Worm (Caenorhabditis elegans) whole organism, L2 larva: ENCODE measurements around the gene sgca-1.

Source experiments
- C34F6.9 ChIP-seq: fragments of 150-350 bp; optimal IDR thresholded peaks from 2 replicates; lab custom pipeline; 2014; ENCODE audit warnings: missing biosample characterization, missing genetic modification characterization
- F13H6.1 ChIP-seq: sonication (generic microtip); optimal IDR thresholded peaks from 2 replicates; lab custom pipeline; 2016; ENCODE audit warnings: missing genetic modification characterization, missing compliant biosample characterization
- R02D3.7 ChIP-seq: fragments of 150-350 bp; optimal IDR thresholded peaks from 2 replicates; lab custom pipeline; 2014; ENCODE audit warnings: missing biosample characterization, missing genetic modification characterization
- Y55F3AM.14 ChIP-seq: fragments of 200-800 bp; sonication (Bioruptor generic); optimal IDR thresholded peaks from 2 replicates; lab custom pipeline; 2018; ENCODE audit warnings: mild to moderate bottlenecking, missing genetic modification characterization, missing compliant biosample characterization
- ZK546.5 ChIP-seq: sonication (generic microtip); optimal IDR thresholded peaks from 2 replicates; lab custom pipeline; 2017; ENCODE audit warnings: missing biosample characterization, missing genetic modification characterization
- alr-1 ChIP-seq: fragments of 150-350 bp; optimal IDR thresholded peaks from 2 replicates; lab custom pipeline; 2014; ENCODE audit warnings: missing biosample characterization, missing genetic modification characterization
- aly-2 ChIP-seq: fragments of 150-350 bp; optimal IDR thresholded peaks from 2 replicates; lab custom pipeline; 2014; ENCODE audit warnings: missing biosample characterization, missing genetic modification characterization
- ama-1 ChIP-seq: fragments of 150-350 bp; optimal IDR thresholded peaks from 2 replicates; lab custom pipeline; 2018; ENCODE audit warnings: inconsistent platforms
- blmp-1 ChIP-seq: sonication (generic microtip); optimal IDR thresholded peaks from 2 replicates; lab custom pipeline; 2017; ENCODE audit warnings: missing genetic modification characterization, mild to moderate bottlenecking, missing compliant biosample characterization, antibody characterized with exemption, moderate library complexity; ENCODE audit not compliant: insufficient read depth
- ceh-16 ChIP-seq: fragments of 150-350 bp; optimal IDR thresholded peaks from 2 replicates; lab custom pipeline; 2014; ENCODE audit warnings: missing biosample characterization, missing genetic modification characterization
- ceh-82 ChIP-seq: fragments of 150-350 bp; optimal IDR thresholded peaks from 2 replicates; lab custom pipeline; 2014; ENCODE audit warnings: missing biosample characterization, missing genetic modification characterization
- crh-2 ChIP-seq: sonication (generic microtip); optimal IDR thresholded peaks from 2 replicates; lab custom pipeline; 2017; ENCODE audit warnings: missing biosample characterization, missing genetic modification characterization
- dmd-4 ChIP-seq: sonication (generic microtip); optimal IDR thresholded peaks from 2 replicates; lab custom pipeline; 2017; ENCODE audit warnings: missing biosample characterization, missing genetic modification characterization
- egl-27 ChIP-seq: sonication (generic microtip); optimal IDR thresholded peaks from 3 replicates; lab custom pipeline; 2017; ENCODE audit warnings: missing biosample characterization, missing genetic modification reagents, missing genetic modification characterization
- elt-1 ChIP-seq: fragments of 150-350 bp; optimal IDR thresholded peaks from 2 replicates; lab custom pipeline; 2014; ENCODE audit warnings: missing biosample characterization, missing genetic modification characterization
- elt-3 ChIP-seq: sonication (generic microtip); optimal IDR thresholded peaks from 2 replicates; lab custom pipeline; 2017; ENCODE audit warnings: missing biosample characterization, missing genetic modification characterization
- fos-1 ChIP-seq: fragments of 150-350 bp; optimal IDR thresholded peaks from 2 replicates; lab custom pipeline; 2014; ENCODE audit warnings: missing biosample characterization, missing genetic modification characterization
- gmeb-1 ChIP-seq: fragments of 150-350 bp; optimal IDR thresholded peaks from 2 replicates; lab custom pipeline; 2014; ENCODE audit warnings: missing biosample characterization, missing genetic modification characterization
- lin-11 ChIP-seq: fragments of 150-350 bp; sonication (generic microtip); optimal IDR thresholded peaks from 2 replicates; lab custom pipeline; 2014; ENCODE audit warnings: missing biosample characterization, missing genetic modification characterization, inconsistent platforms, mixed read lengths
- lin-13 ChIP-seq: fragments of 150-350 bp; optimal IDR thresholded peaks from 2 replicates; lab custom pipeline; 2014; ENCODE audit warnings: missing biosample characterization, missing genetic modification reagents, missing genetic modification characterization
- lin-39 ChIP-seq: fragments of 150-350 bp; optimal IDR thresholded peaks from 2 replicates; lab custom pipeline; 2014; ENCODE audit warnings: missing biosample characterization, missing genetic modification reagents, missing genetic modification characterization
- lsy-2 ChIP-seq, 2 experiments: fragments of 150-350 bp in 1 of 2; sonication (generic microtip) in 1 of 2; optimal IDR thresholded peaks; 2 replicates each; lab custom pipeline; 2014 to 2017; ENCODE audit warnings: missing biosample characterization in 2 of 2, missing genetic modification characterization in 2 of 2
- mab-5 ChIP-seq: fragments of 150-350 bp; optimal IDR thresholded peaks from 2 replicates; lab custom pipeline; 2014; ENCODE audit warnings: missing biosample characterization, missing genetic modification characterization
- mbf-1 ChIP-seq: sonication (generic microtip); optimal IDR thresholded peaks from 2 replicates; lab custom pipeline; 2017; ENCODE audit warnings: missing biosample characterization, missing genetic modification characterization
- mdl-1 ChIP-seq, 2 experiments: fragments of 150-350 bp in 1 of 2; sonication (generic microtip) in 1 of 2; optimal IDR thresholded peaks; 2 replicates each; lab custom pipeline; 2017; ENCODE audit warnings: missing biosample characterization in 2 of 2, missing genetic modification characterization in 2 of 2
- nhr-10 ChIP-seq: sonication (generic microtip); optimal IDR thresholded peaks from 2 replicates; lab custom pipeline; 2017; ENCODE audit warnings: missing biosample characterization, missing genetic modification characterization
- nhr-11 ChIP-seq: fragments of 150-350 bp; optimal IDR thresholded peaks from 2 replicates; lab custom pipeline; 2014; ENCODE audit warnings: missing biosample characterization, missing genetic modification characterization
- nhr-12 ChIP-seq: fragments of 150-350 bp; optimal IDR thresholded peaks from 2 replicates; lab custom pipeline; 2014; ENCODE audit warnings: missing biosample characterization, missing genetic modification characterization
- nhr-129 ChIP-seq: fragments of 150-350 bp; optimal IDR thresholded peaks from 2 replicates; lab custom pipeline; 2014; ENCODE audit warnings: missing biosample characterization, missing genetic modification characterization
- nhr-21 ChIP-seq: fragments of 150-350 bp; optimal IDR thresholded peaks from 2 replicates; lab custom pipeline; 2014; ENCODE audit warnings: missing biosample characterization, missing genetic modification characterization
- nhr-23 ChIP-seq: fragments of 150-350 bp; optimal IDR thresholded peaks from 2 replicates; lab custom pipeline; 2014; ENCODE audit warnings: missing biosample characterization, missing genetic modification reagents, missing genetic modification characterization
- nhr-237 ChIP-seq: fragments of 150-350 bp; optimal IDR thresholded peaks from 2 replicates; lab custom pipeline; 2014; ENCODE audit warnings: missing biosample characterization, missing genetic modification characterization
- nhr-25 ChIP-seq: fragments of 150-350 bp; sonication (generic microtip); optimal IDR thresholded peaks from 3 replicates; lab custom pipeline; 2014; ENCODE audit warnings: missing biosample characterization, missing genetic modification characterization
- nhr-6 ChIP-seq: fragments of 150-350 bp; optimal IDR thresholded peaks from 2 replicates; lab custom pipeline; 2014; ENCODE audit warnings: missing biosample characterization, missing genetic modification characterization
- nhr-77 ChIP-seq: fragments of 150-350 bp; optimal IDR thresholded peaks from 2 replicates; lab custom pipeline; 2014; ENCODE audit warnings: missing biosample characterization, missing genetic modification characterization
- peb-1 ChIP-seq: fragments of 150-350 bp; optimal IDR thresholded peaks from 2 replicates; lab custom pipeline; 2014; ENCODE audit warnings: missing biosample characterization, missing genetic modification characterization
- sem-4 ChIP-seq: fragments of 150-350 bp; optimal IDR thresholded peaks from 2 replicates; lab custom pipeline; 2014; ENCODE audit warnings: missing biosample characterization, missing genetic modification reagents, missing genetic modification characterization
- skn-1 ChIP-seq: sonication (generic microtip); optimal IDR thresholded peaks from 2 replicates; lab custom pipeline; 2017; ENCODE audit warnings: missing biosample characterization, missing genetic modification characterization
- sma-3 ChIP-seq: sonication (generic microtip); optimal IDR thresholded peaks from 2 replicates; lab custom pipeline; 2016; ENCODE audit warnings: missing genetic modification reagents, missing genetic modification characterization, missing compliant biosample characterization
- sma-9 ChIP-seq, 2 experiments: fragments of 150-350 bp in 1 of 2; sonication (generic microtip) in 1 of 2; optimal IDR thresholded peaks; 2 replicates each; lab custom pipeline; 2014 to 2016; ENCODE audit warnings: missing genetic modification characterization in 2 of 2, mild to moderate bottlenecking in 1 of 2, missing biosample characterization in 1 of 2, missing compliant biosample characterization in 1 of 2, missing genetic modification reagents in 1 of 2, moderate library complexity in 1 of 2
- snpc-4 ChIP-seq: fragments of 150-350 bp; optimal IDR thresholded peaks from 2 replicates; lab custom pipeline; 2014; ENCODE audit warnings: missing biosample characterization, missing genetic modification characterization
- unc-39 ChIP-seq: fragments of 150-350 bp; optimal IDR thresholded peaks from 2 replicates; lab custom pipeline; 2014; ENCODE audit warnings: missing biosample characterization, missing genetic modification characterization
- unc-55 ChIP-seq: fragments of 150-350 bp; sonication (generic microtip); optimal IDR thresholded peaks from 3 replicates; lab custom pipeline; 2014; ENCODE audit warnings: missing biosample characterization, missing genetic modification reagents, missing genetic modification characterization
- unc-62 ChIP-seq: fragments of 150-350 bp; optimal IDR thresholded peaks from 2 replicates; lab custom pipeline; 2014; ENCODE audit warnings: missing biosample characterization, missing genetic modification reagents, missing genetic modification characterization
- zag-1 ChIP-seq: fragments of 150-350 bp; optimal IDR thresholded peaks from 2 replicates; lab custom pipeline; 2014; ENCODE audit warnings: missing biosample characterization, missing genetic modification characterization
- ztf-1 ChIP-seq: fragments of 200-800 bp; sonication (Bioruptor generic); conservative IDR thresholded peaks from 2 replicates; pipeline ENCODE4 v1.3.6; 2022; ENCODE audit warnings: missing genetic modification characterization, missing compliant biosample characterization
- ztf-11 ChIP-seq: sonication (generic microtip); optimal IDR thresholded peaks from 2 replicates; lab custom pipeline; 2017; ENCODE audit warnings: missing biosample characterization, missing genetic modification characterization
- ztf-4 ChIP-seq: fragments of 150-350 bp; optimal IDR thresholded peaks from 2 replicates; lab custom pipeline; 2014; ENCODE audit warnings: missing biosample characterization, missing genetic modification characterization

sgca-1 gene

ce11 chrX:6761211-6761610 is 28.1 kb downstream of the sgca-1 start:
- TF ChIP-seq nhr-10 (tag; lab: Kevin White, UChicago) (no peak), fos-1 (tag; lab: Kevin White, UChicago) (peak; percentile 61), ama-1 (lab: Kevin White, UChicago) (no peak), dmd-4 (tag; lab: Kevin White, UChicago) (no peak), elt-1 (no peak), crh-2 (tag; lab: Kevin White, UChicago) (peak; percentile 57), C34F6.9 (tag; lab: Kevin White, UChicago) (no peak), skn-1 (tag; lab: Kevin White, UChicago) (no peak), blmp-1 (tag; lab: Kevin White, UChicago) (no peak), sma-9 (GFP tag; optimal IDR thresholded peaks at IDR 0.05; lab: Kevin White, UChicago) (peak; percentile 27), sma-9 (tag; optimal IDR thresholded peaks at IDR 0.05; lab: Kevin White, UChicago) (no peak)

DNA sequence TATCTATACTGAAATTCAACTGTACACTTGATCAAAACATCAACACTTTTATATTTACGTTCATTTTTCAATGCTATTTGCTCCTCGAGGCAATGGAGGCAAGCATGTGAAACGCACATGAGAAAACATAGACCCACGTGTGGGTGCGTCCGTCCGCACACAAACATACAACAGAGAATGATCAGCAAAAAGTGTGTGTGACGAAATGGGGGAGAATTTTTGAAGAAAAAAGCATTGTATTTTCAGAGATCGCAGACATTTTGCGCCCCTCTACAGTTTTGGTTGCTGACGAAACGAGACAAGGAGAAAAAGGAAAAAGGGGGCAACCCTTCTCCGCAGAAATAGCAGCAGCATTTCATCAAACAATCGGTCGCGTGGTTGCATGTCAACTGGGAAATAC is 39.2 kb downstream of the sgca-1 start:
- TF ChIP-seq mdl-1 (tag; optimal IDR thresholded peaks at IDR 0.05; lab: Kevin White, UChicago) (peak; percentile 100), lin-13 (GFP tag; lab: Kevin White, UChicago) (peak; percentile 33), sem-4 (tag; lab: Kevin White, UChicago) (peak; percentile 75), nhr-12 (tag; lab: Kevin White, UChicago) (no peak), ztf-11 (no peak), ZK546.5 (no peak), nhr-129 (tag; lab: Kevin White, UChicago) (peak; percentile 96), crh-2 (tag; lab: Kevin White, UChicago) (peak; percentile 83), F13H6.1 (tag; lab: Kevin White, UChicago) (peak; percentile 98), egl-27 (tag; lab: Kevin White, UChicago) (peak; percentile 95), nhr-6 (tag; lab: Kevin White, UChicago) (peak; percentile 72), peb-1 (tag; lab: Kevin White, UChicago) (no peak), sma-3 (GFP tag; lab: Kevin White, UChicago) (peak; percentile 94), dmd-4 (tag; lab: Kevin White, UChicago) (no peak), elt-3 (tag; lab: Kevin White, UChicago) (no peak), nhr-10 (tag; lab: Kevin White, UChicago) (peak; percentile 73), ceh-82 (tag; lab: Kevin White, UChicago) (no peak), nhr-21 (tag; lab: Kevin White, UChicago) (peak; percentile 94), alr-1 (tag; lab: Kevin White, UChicago) (peak; percentile 51), nhr-11 (tag; lab: Kevin White, UChicago) (no peak), gmeb-1 (tag; lab: Kevin White, UChicago) (peak; percentile 74), nhr-77 (tag; lab: Kevin White, UChicago) (peak; percentile 13), mbf-1 (tag; lab: Kevin White, UChicago) (no peak), unc-55 (GFP tag; lab: Kevin White, UChicago) (peak; percentile 61), unc-39 (tag; lab: Kevin White, UChicago) (no peak), snpc-4 (tag; lab: Kevin White, UChicago) (peak; percentile 61), R02D3.7 (tag; lab: Kevin White, UChicago) (no peak), Y55F3AM.14 (GFP tag; lab: Kevin White, UChicago) (peak; percentile 84), zag-1 (tag; lab: Kevin White, UChicago) (no peak), nhr-25 (tag; lab: Kevin White, UChicago) (peak; percentile 96), ceh-16 (tag; lab: Kevin White, UChicago) (peak; percentile 54), ztf-4 (tag; lab: Kevin White, UChicago) (peak; percentile 24), blmp-1 (tag; lab: Kevin White, UChicago) (peak; percentile 79), nhr-237 (no peak), fos-1 (tag; lab: Kevin White, UChicago) (peak; percentile 85), C34F6.9 (tag; lab: Kevin White, UChicago) (peak; percentile 71), elt-1 (no peak), unc-62 (no peak), aly-2 (no peak), ztf-1 (GFP tag; lab: Robert Waterston, UW) (no peak), ama-1 (lab: Kevin White, UChicago) (no peak), skn-1 (tag; lab: Kevin White, UChicago) (no peak), lin-11 (tag; lab: Kevin White, UChicago) (no peak), lsy-2 (tag; optimal IDR thresholded peaks at IDR 0.05; lab: Kevin White, UChicago) (peak in 1 of 2 experiments; percentile 79), sma-9 (GFP tag; optimal IDR thresholded peaks at IDR 0.05; lab: Kevin White, UChicago) (peak; percentile 100), sma-9 (tag; optimal IDR thresholded peaks at IDR 0.05; lab: Kevin White, UChicago) (no peak), nhr-23 (tag; lab: Kevin White, UChicago) (no peak), lin-39 (tag; lab: Kevin White, UChicago) (no peak), mab-5 (tag; lab: Kevin White, UChicago) (no peak)
- TF ChIP-seq, all 48 proteins: peak for 25
